Fruit fly (Drosophila melanogaster) whole organism, embryonic: Measurements from ENCODE around the gene Bili.

Experiments
- B-H2 ChIP-seq: fragments of 200-800 bp; sonication (Bioruptor generic); optimal IDR thresholded peaks from 2 replicates; lab custom pipeline; 2018; ENCODE audit warnings: missing biosample characterization, mild to moderate bottlenecking, missing genetic modification characterization
- BEAF-32 ChIP-seq: fragments of 200-800 bp; sonication (Bioruptor generic); optimal IDR thresholded peaks from 3 replicates; lab custom pipeline; 2017; ENCODE audit warnings: missing biosample characterization, missing genetic modification characterization, mild to moderate bottlenecking, moderate library complexity, missing genetic modification reagents
- CG10959 ChIP-seq: fragments of 200-800 bp; sonication (Bioruptor generic); IDR thresholded peaks from 2 replicates; pipeline ENCODE4 v1.3.6; 2022; ENCODE audit warnings: missing biosample characterization, missing genetic modification characterization
- CG11456 ChIP-seq: fragments of 200-800 bp; sonication (Bioruptor generic); IDR thresholded peaks from 3 replicates; pipeline ENCODE4 v1.3.6; 2022; ENCODE audit warnings: missing biosample characterization, missing genetic modification characterization
- CG12219 ChIP-seq: fragments of 200-800 bp; sonication (Bioruptor generic); optimal IDR thresholded peaks from 3 replicates; lab custom pipeline; 2018; ENCODE audit warnings: missing biosample characterization, mild to moderate bottlenecking, missing genetic modification characterization
- CG12299 ChIP-seq: fragments of 200-800 bp; sonication (Bioruptor generic); optimal IDR thresholded peaks from 2 replicates; lab custom pipeline; 2018; ENCODE audit warnings: missing biosample characterization, mild to moderate bottlenecking, missing genetic modification characterization
- CG14441 ChIP-seq: fragments of 200-800 bp; sonication (Bioruptor generic); IDR thresholded peaks from 2 replicates; pipeline ENCODE4 v1.3.6; 2022; ENCODE audit warnings: missing biosample characterization, missing genetic modification characterization
- CG15514 ChIP-seq: fragments of 200-800 bp; sonication (Bioruptor generic); optimal IDR thresholded peaks from 3 replicates; lab custom pipeline; 2017; ENCODE audit warnings: missing biosample characterization, missing genetic modification characterization, mild to moderate bottlenecking, moderate library complexity, missing genetic modification reagents
- CG1602 ChIP-seq: fragments of 200-800 bp; sonication (Bioruptor generic); optimal IDR thresholded peaks from 3 replicates; lab custom pipeline; 2016; ENCODE audit warnings: missing biosample characterization, missing genetic modification characterization
- CG16813 ChIP-seq: fragments of 200-800 bp; sonication (Bioruptor generic); IDR thresholded peaks from 3 replicates; pipeline ENCODE4 v1.3.6; 2022; ENCODE audit warnings: missing biosample characterization, missing genetic modification characterization; ENCODE audit not compliant: partially characterized antibody
- CG17361 ChIP-seq: fragments of 200-800 bp; sonication (Bioruptor generic); IDR thresholded peaks from 3 replicates; pipeline ENCODE4 v1.3.6; 2022; ENCODE audit warnings: missing biosample characterization, missing genetic modification characterization
- CG17385 ChIP-seq: fragments of 200-800 bp; sonication (Bioruptor generic); optimal IDR thresholded peaks from 3 replicates; lab custom pipeline; 2018; ENCODE audit warnings: missing biosample characterization, mild to moderate bottlenecking, missing genetic modification characterization
- CG18599 ChIP-seq: fragments of 200-800 bp; sonication (Bioruptor generic); optimal IDR thresholded peaks from 3 replicates; lab custom pipeline; 2017; ENCODE audit warnings: missing biosample characterization, missing genetic modification characterization, mild to moderate bottlenecking, moderate library complexity, missing genetic modification reagents
- CG18764 ChIP-seq: fragments of 200-800 bp; sonication (Bioruptor generic); optimal IDR thresholded peaks from 3 replicates; lab custom pipeline; 2016; ENCODE audit warnings: missing biosample characterization, missing genetic modification characterization
- CG2202 ChIP-seq: fragments of 200-800 bp; sonication (Bioruptor generic); optimal IDR thresholded peaks from 2 replicates; lab custom pipeline; 2018; ENCODE audit warnings: missing biosample characterization, mild to moderate bottlenecking, missing genetic modification characterization
- CG30431 ChIP-seq: fragments of 200-800 bp; sonication (Bioruptor generic); optimal IDR thresholded peaks from 2 replicates; lab custom pipeline; 2017; ENCODE audit warnings: missing biosample characterization, missing genetic modification characterization
- CG3847 ChIP-seq: fragments of 200-800 bp; sonication (Bioruptor generic); IDR thresholded peaks from 2 replicates; pipeline ENCODE4 v1.3.6; 2022; ENCODE audit warnings: missing biosample characterization, missing genetic modification characterization
- CG7271 ChIP-seq: fragments of 200-800 bp; sonication (Bioruptor generic); optimal IDR thresholded peaks from 2 replicates; lab custom pipeline; 2018; ENCODE audit warnings: missing biosample characterization, mild to moderate bottlenecking, missing genetic modification characterization, moderate library complexity
- CG7963 ChIP-seq: fragments of 200-800 bp; sonication (Bioruptor generic); IDR thresholded peaks from 3 replicates; pipeline ENCODE4 v1.3.6; 2022; ENCODE audit warnings: missing biosample characterization, missing genetic modification characterization; ENCODE audit not compliant: partially characterized antibody
- NC2β ChIP-seq: fragments of 200-800 bp; sonication (Bioruptor generic); optimal IDR thresholded peaks from 2 replicates; lab custom pipeline; 2016; ENCODE audit warnings: missing biosample characterization, missing genetic modification characterization
- Optix ChIP-seq: fragments of 200-800 bp; sonication (Bioruptor generic); IDR thresholded peaks from 3 replicates; pipeline ENCODE4 v1.3.6; 2022; ENCODE audit warnings: missing biosample characterization, missing genetic modification characterization
- Pdp1 ChIP-seq, 2 experiments: fragments of 200-800 bp; sonication (Bioruptor generic); optimal IDR thresholded peaks; 3 replicates each; lab custom pipeline; 2016; ENCODE audit warnings: missing biosample characterization in 2 of 2, missing genetic modification characterization in 2 of 2, mild to moderate bottlenecking in 1 of 2, moderate library complexity in 1 of 2
- Trl ChIP-seq, 3 experiments: fragments of >200 bp in 2 of 3; fragments of 200-800 bp in 1 of 3; sonication (Bioruptor generic) in 1 of 3; optimal IDR thresholded peaks; 2 replicates in 1 of 3; 3 replicates in 2 of 3; lab custom pipeline; 2016 to 2017; ENCODE audit warnings: missing biosample characterization in 1 of 3, missing genetic modification characterization in 1 of 3
- Xrp1 ChIP-seq: fragments of 200-800 bp; sonication (Bioruptor generic); IDR thresholded peaks from 2 replicates; pipeline ENCODE4 v1.3.6; 2022; ENCODE audit warnings: missing biosample characterization, missing genetic modification characterization
- cg ChIP-seq: fragments of 200-800 bp; sonication (Bioruptor generic); optimal IDR thresholded peaks from 3 replicates; lab custom pipeline; 2019; ENCODE audit warnings: missing biosample characterization, mild to moderate bottlenecking, missing genetic modification characterization, moderate library complexity
- danr ChIP-seq: fragments of 200-800 bp; sonication (Bioruptor generic); IDR thresholded peaks from 2 replicates; pipeline ENCODE4 v1.3.6; 2022; ENCODE audit warnings: missing biosample characterization, missing genetic modification characterization
- dmrt11E ChIP-seq: fragments of 200-800 bp; sonication (Bioruptor generic); optimal IDR thresholded peaks from 3 replicates; lab custom pipeline; 2018; ENCODE audit warnings: missing biosample characterization, mild to moderate bottlenecking, missing genetic modification characterization, moderate library complexity
- en ChIP-seq: fragments of 200-800 bp; sonication (Bioruptor generic); optimal IDR thresholded peaks from 2 replicates; lab custom pipeline; 2016; ENCODE audit warnings: missing biosample characterization, missing genetic modification characterization
- fd96Cb ChIP-seq: fragments of 200-800 bp; sonication (Bioruptor generic); optimal IDR thresholded peaks from 2 replicates; lab custom pipeline; 2018; ENCODE audit warnings: missing biosample characterization, mild to moderate bottlenecking, missing genetic modification characterization, moderate library complexity
- grau ChIP-seq: fragments of 200-800 bp; optimal IDR thresholded peaks from 3 replicates; lab custom pipeline; 2019; ENCODE audit warnings: missing biosample characterization, mild to moderate bottlenecking, missing genetic modification characterization, moderate library complexity
- gsb-n ChIP-seq: fragments of 200-800 bp; sonication (Bioruptor generic); optimal IDR thresholded peaks from 3 replicates; lab custom pipeline; 2018; ENCODE audit warnings: missing biosample characterization, mild to moderate bottlenecking, missing genetic modification characterization
- hkb ChIP-seq, 2 experiments: fragments of 200-800 bp in 1 of 2; fragments of >200 bp in 1 of 2; sonication (Bioruptor generic) in 1 of 2; IDR thresholded peaks in 1 of 2; optimal IDR thresholded peaks in 1 of 2; 2 replicates each; pipeline versions ENCODE4 v1.3.6 to Lab custom; 2017 to 2022; ENCODE audit warnings: missing biosample characterization in 1 of 2, missing genetic modification characterization in 1 of 2
- ind ChIP-seq: fragments of 200-800 bp; sonication (Bioruptor generic); optimal IDR thresholded peaks from 3 replicates; lab custom pipeline; 2016; ENCODE audit warnings: missing biosample characterization, missing genetic modification characterization
- jigr1 ChIP-seq: fragments of 200-800 bp; sonication (Bioruptor generic); IDR thresholded peaks from 3 replicates; pipeline ENCODE4 v1.3.6; 2022; ENCODE audit warnings: missing biosample characterization, missing genetic modification characterization
- knrl ChIP-seq: fragments of 200-800 bp; sonication (Bioruptor generic); IDR thresholded peaks from 3 replicates; pipeline ENCODE4 v1.3.6; 2022; ENCODE audit warnings: missing biosample characterization, missing genetic modification characterization; ENCODE audit not compliant: partially characterized antibody
- nerfin-1 ChIP-seq: fragments of 200-800 bp; sonication (Bioruptor generic); optimal IDR thresholded peaks from 3 replicates; lab custom pipeline; 2019; ENCODE audit warnings: missing biosample characterization, mild to moderate bottlenecking, missing genetic modification characterization, moderate library complexity
- nmo ChIP-seq: fragments of 200-800 bp; sonication (Bioruptor generic); optimal IDR thresholded peaks from 2 replicates; lab custom pipeline; 2018; ENCODE audit warnings: missing biosample characterization, mild to moderate bottlenecking, missing genetic modification characterization, moderate library complexity
- otp ChIP-seq: fragments of 200-800 bp; sonication (Bioruptor generic); IDR thresholded peaks from 3 replicates; pipeline ENCODE4, ENCODE4 v1.3.6; 2022; ENCODE audit warnings: missing biosample characterization, missing genetic modification characterization
- prd ChIP-seq, 3 experiments: fragments of >200 bp in 2 of 3; fragments of 200-800 bp in 1 of 3; sonication (Bioruptor generic) in 1 of 3; optimal IDR thresholded peaks in 2 of 3; IDR thresholded peaks in 1 of 3; 2 replicates in 2 of 3; 3 replicates in 1 of 3; pipeline versions ENCODE4 v1.3.6 to Lab custom; 2017 to 2022; ENCODE audit warnings: missing biosample characterization in 1 of 3, missing genetic modification characterization in 1 of 3
- pum ChIP-seq: fragments of 200-800 bp; sonication (Bioruptor generic); optimal IDR thresholded peaks from 2 replicates; lab custom pipeline; 2016; ENCODE audit warnings: missing biosample characterization, missing genetic modification characterization
- sens ChIP-seq: fragments of 200-800 bp; sonication (Bioruptor generic); peaks from one replicate; lab custom pipeline; 2016; ENCODE audit warnings: missing biosample characterization, missing genetic modification characterization
- stc ChIP-seq: fragments of 200-800 bp; sonication (Bioruptor generic); IDR thresholded peaks from 2 replicates; pipeline ENCODE4 v1.3.6; 2022; ENCODE audit warnings: missing biosample characterization, missing genetic modification characterization
- stwl ChIP-seq: fragments of 200-800 bp; sonication (Bioruptor generic); optimal IDR thresholded peaks from 3 replicates; lab custom pipeline; 2018; ENCODE audit warnings: missing biosample characterization, mild to moderate bottlenecking, missing genetic modification characterization, moderate library complexity
- sug ChIP-seq: fragments of 200-800 bp; optimal IDR thresholded peaks from 2 replicates; lab custom pipeline; 2019; ENCODE audit warnings: missing biosample characterization, mild to moderate bottlenecking, missing genetic modification characterization, moderate library complexity
- twi ChIP-seq: fragments of 200-800 bp; optimal IDR thresholded peaks from 2 replicates; lab custom pipeline; 2019; ENCODE audit warnings: missing biosample characterization, mild to moderate bottlenecking, missing genetic modification characterization, moderate library complexity
- usp ChIP-seq: fragments of >200 bp; optimal IDR thresholded peaks from 2 replicates; lab custom pipeline; 2017; ENCODE audit warnings: missing biosample characterization, missing genetic modification characterization
- zf30C ChIP-seq: fragments of 200-800 bp; sonication (Bioruptor generic); optimal IDR thresholded peaks from 3 replicates; lab custom pipeline; 2018; ENCODE audit warnings: missing biosample characterization, mild to moderate bottlenecking, missing genetic modification characterization

Bili gene

DNA sequence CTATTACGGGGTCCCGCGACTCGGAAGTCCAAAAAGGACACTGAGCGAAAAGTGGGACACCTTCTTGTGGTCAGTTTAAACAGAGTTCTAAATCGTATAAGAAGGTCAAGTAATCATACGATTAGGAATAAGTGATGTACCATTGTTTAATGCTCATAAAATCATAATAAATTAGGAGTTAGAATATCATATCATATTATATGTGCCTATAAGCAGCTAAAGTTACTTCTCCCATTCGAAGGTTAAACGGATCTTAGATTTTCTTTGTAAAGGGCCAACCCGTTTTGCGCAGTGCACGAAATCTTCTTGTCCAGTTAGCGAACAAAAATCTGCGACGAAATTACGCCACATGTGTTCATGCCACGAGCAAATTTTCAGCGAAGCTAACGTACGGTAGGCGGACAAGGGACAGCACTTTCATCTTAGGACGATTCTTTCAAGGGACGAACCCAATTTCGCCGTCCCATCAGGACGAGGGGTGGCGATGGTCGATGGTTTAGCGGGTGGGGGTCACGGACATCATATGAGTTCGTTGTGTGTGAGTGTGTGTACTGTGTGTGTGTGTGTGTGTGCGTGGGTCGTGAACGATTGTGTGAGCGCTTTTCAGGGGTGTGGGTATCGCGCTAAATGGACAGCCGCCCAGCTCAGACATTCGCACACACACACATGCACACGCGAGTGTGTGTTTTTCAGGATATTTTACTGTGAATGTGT is 37.3 kb downstream of the Bili start (continued):
- no peak for TF ChIP-seq knrl (GFP tag; lab: Robert Waterston, UW)
- TF ChIP-seq stwl (tag; lab: Kevin White, UChicago) = no peak
- peak; percentile 57 for TF ChIP-seq grau (tag; lab: Kevin White, UChicago)
- TF ChIP-seq CG12299 (tag; lab: Kevin White, UChicago) = no peak
- peak; percentile 67 for TF ChIP-seq cg (GFP tag; lab: Kevin White, UChicago)
- TF ChIP-seq CG7271 (tag; lab: Kevin White, UChicago) = no peak
- TF ChIP-seq CG17385 (GFP tag; lab: Kevin White, UChicago) = peak; percentile 44
- no peak for TF ChIP-seq CG18764 (GFP tag; lab: Kevin White, UChicago)
- no peak for TF ChIP-seq en
- no peak for TF ChIP-seq NC2β
- TF ChIP-seq stc (GFP tag; lab: Robert Waterston, UW) = 0 out of 2 replicates have a peak, but pooled peaks have one; percentile 20
- peak; percentile 59 for TF ChIP-seq nmo (GFP tag; lab: Kevin White, UChicago)
- peak; percentile 60 for TF ChIP-seq fd96Cb (tag; lab: Kevin White, UChicago)
- TF ChIP-seq dmrt11E (tag; lab: Kevin White, UChicago) = peak; percentile 36
- TF ChIP-seq Pdp1 (GFP tag; optimal IDR thresholded peaks at IDR 0.05; lab: Kevin White, UChicago) = no peak
- TF ChIP-seq CG15514 (GFP tag; lab: Kevin White, UChicago) = peak; percentile 14
- no peak for TF ChIP-seq BEAF-32
- no peak for TF ChIP-seq Optix
- TF ChIP-seq CG11456 (GFP tag; lab: Robert Waterston, UW) = peak; percentile 48; the same call in 1 of the 3 replicates
- no peak for TF ChIP-seq jigr1 (GFP tag; lab: Robert Waterston, UW)
- no peak for TF ChIP-seq usp (GFP tag; lab: Kevin White, UChicago)
- peak; percentile 22 for TF ChIP-seq gsb-n (tag; lab: Kevin White, UChicago)
- peak; percentile 42 for TF ChIP-seq CG3847 (GFP tag; lab: Robert Waterston, UW)
- TF ChIP-seq CG10959 (GFP tag; lab: Robert Waterston, UW) = no peak
- peak; percentile 48 for TF ChIP-seq zf30C (GFP tag; lab: Kevin White, UChicago)
- peak; percentile 88 for TF ChIP-seq sens (GFP tag; lab: Kevin White, UChicago)
- no peak for TF ChIP-seq CG2202 (tag; lab: Kevin White, UChicago)
- TF ChIP-seq Xrp1 (GFP tag; lab: Robert Waterston, UW) = peak; percentile 51; the same call in 1 of the 2 replicates
- TF ChIP-seq CG1602 (GFP tag; lab: Kevin White, UChicago) = no peak
- TF ChIP-seq prd (optimal IDR thresholded peaks at IDR 0.05; lab: Kevin White, UChicago) = no peak
- TF ChIP-seq prd (GFP tag; IDR thresholded peaks at IDR 0.05; lab: Robert Waterston, UW) = peak; percentile 51; the same call in 1 of the 3 replicates
- TF ChIP-seq danr (GFP tag; lab: Robert Waterston, UW) = peak; percentile 36; the same call in 1 of the 2 replicates
- no peak for TF ChIP-seq hkb (optimal IDR thresholded peaks at IDR 0.05; lab: Kevin White, UChicago)
- peak; percentile 37 for TF ChIP-seq hkb (GFP tag; IDR thresholded peaks at IDR 0.05; lab: Robert Waterston, UW)
- TF ChIP-seq pum (GFP tag; lab: Kevin White, UChicago) = no peak
- TF ChIP-seq CG12219 (GFP tag; lab: Kevin White, UChicago) = peak; percentile 26
- TF ChIP-seq twi (tag; lab: Kevin White, UChicago) = peak; percentile 5
- TF ChIP-seq CG17361 (GFP tag; lab: Robert Waterston, UW) = peak; percentile 64
- TF ChIP-seq B-H2 (GFP tag; lab: Kevin White, UChicago) = no peak
- no peak for TF ChIP-seq Trl (optimal IDR thresholded peaks at IDR 0.05; lab: Kevin White, UChicago)
- no peak for TF ChIP-seq Trl (GFP tag; optimal IDR thresholded peaks at IDR 0.05; lab: Kevin White, UChicago)
- no peak for TF ChIP-seq CG7963 (GFP tag; lab: Robert Waterston, UW)
- peak; percentile 32 for TF ChIP-seq ind (GFP tag; lab: Kevin White, UChicago)
- TF ChIP-seq CG14441 = no peak
- TF ChIP-seq CG30431 (GFP tag; lab: Kevin White, UChicago) = no peak
- no peak for TF ChIP-seq otp (GFP tag; lab: Robert Waterston, UW)
- peak; percentile 69 for TF ChIP-seq CG18599 (GFP tag; lab: Kevin White, UChicago)
- peak; percentile 23 for TF ChIP-seq sug (tag; lab: Kevin White, UChicago)
- no peak for TF ChIP-seq CG16813
- TF ChIP-seq nerfin-1 (tag; lab: Kevin White, UChicago) = peak; percentile 70
